Worm (Caenorhabditis elegans) whole organism, early embryonic: ENCODE measurements around the gene fmo-4.

Experiments
- B0310.2 ChIP-seq: sonication (generic microtip); optimal IDR thresholded peaks from 2 replicates; lab custom pipeline; 2016; ENCODE audit warnings: mild to moderate bottlenecking, missing genetic modification characterization, missing compliant biosample characterization
- F13C5.2 ChIP-seq: sonication (generic microtip); optimal IDR thresholded peaks from 2 replicates; lab custom pipeline; 2017; ENCODE audit warnings: mild to moderate bottlenecking, missing genetic modification characterization, inconsistent platforms, missing compliant biosample characterization
- aly-1 ChIP-seq: sonication (generic microtip); optimal IDR thresholded peaks from 2 replicates; lab custom pipeline; 2016; ENCODE audit warnings: missing genetic modification characterization, missing compliant biosample characterization
- ama-1 ChIP-seq: fragments of 150-350 bp; optimal IDR thresholded peaks from 2 replicates; lab custom pipeline; 2014
- ceh-13 ChIP-seq: fragments of 200-800 bp; sonication (Bioruptor generic); optimal IDR thresholded peaks from 2 replicates; lab custom pipeline; 2018; ENCODE audit warnings: mild to moderate bottlenecking, missing genetic modification characterization, missing compliant biosample characterization
- ceh-36 ChIP-seq: sonication (generic microtip); optimal IDR thresholded peaks from 2 replicates; lab custom pipeline; 2016; ENCODE audit warnings: missing genetic modification characterization, inconsistent platforms, missing compliant biosample characterization
- flt-1 ChIP-seq: fragments of 200-800 bp; sonication (Bioruptor generic); IDR thresholded peaks from 2 replicates; pipeline ENCODE4 v1.3.6; 2022; ENCODE audit warnings: missing genetic modification characterization, missing compliant biosample characterization
- hmbx-1 ChIP-seq: sonication (generic microtip); optimal IDR thresholded peaks from 2 replicates; lab custom pipeline; 2016; ENCODE audit warnings: mild to moderate bottlenecking, missing genetic modification characterization, missing compliant biosample characterization
- hmg-4 ChIP-seq: fragments of 200-800 bp; sonication (Bioruptor generic); optimal IDR thresholded peaks from 2 replicates; lab custom pipeline; 2018; ENCODE audit warnings: mild to moderate bottlenecking, missing genetic modification characterization, missing compliant biosample characterization
- hnd-1 ChIP-seq: sonication (generic microtip); optimal IDR thresholded peaks from 2 replicates; lab custom pipeline; 2016; ENCODE audit warnings: missing genetic modification characterization, missing compliant biosample characterization
- scrt-1 ChIP-seq: fragments of 200-800 bp; sonication (Bioruptor generic); IDR thresholded peaks from 2 replicates; pipeline ENCODE4 v1.3.6; 2022; ENCODE audit warnings: missing genetic modification characterization, missing compliant biosample characterization
- sea-1 ChIP-seq: fragments of 200-800 bp; sonication (Bioruptor generic); conservative IDR thresholded peaks from 2 replicates; pipeline ENCODE4 v1.3.6; 2022; ENCODE audit warnings: missing genetic modification characterization, missing compliant biosample characterization
- tbx-37 ChIP-seq: fragments of 200-800 bp; sonication (Bioruptor generic); conservative IDR thresholded peaks from 2 replicates; pipeline ENCODE4 v1.3.6; 2022; ENCODE audit warnings: missing genetic modification reagents, missing genetic modification characterization, missing compliant biosample characterization

- no peak for TF ChIP-seq ama-1 (lab: Kevin White, UChicago)
- no peak for TF ChIP-seq sea-1 (GFP tag; lab: Robert Waterston, UW)
- no peak for TF ChIP-seq hmbx-1 (tag; lab: Kevin White, UChicago)
- TF ChIP-seq hnd-1, result no peak
- no peak for TF ChIP-seq B0310.2
- no peak for TF ChIP-seq ceh-13
- TF ChIP-seq aly-1 (tag; lab: Kevin White, UChicago), result no peak
- no peak for TF ChIP-seq F13C5.2 (tag; lab: Kevin White, UChicago)
- no peak for TF ChIP-seq flt-1 (GFP tag; lab: Robert Waterston, UW)
- no peak for TF ChIP-seq hmg-4
- TF ChIP-seq ceh-36 (tag; lab: Kevin White, UChicago), result no peak
- no peak for TF ChIP-seq tbx-37 (GFP tag; lab: Robert Waterston, UW)
- TF ChIP-seq scrt-1 (GFP tag; lab: Robert Waterston, UW), result no peak
Observed at ce11 chrV:13620676-13621075, 14.2 kb upstream of the fmo-4 start, which contains the start of gene F53F4.15.
